Worm (Caenorhabditis elegans) whole organism, midembryonic: ENCODE data around the gene W02H3.3.

ENCODE experiments used
- flt-1 ChIP-seq: fragments of 200-800 bp; sonication (Bioruptor generic); IDR thresholded peaks from 2 replicates; pipeline ENCODE4 v1.3.6; 2022; ENCODE audit warnings: missing genetic modification characterization, missing compliant biosample characterization
- klf-2 ChIP-seq: fragments of 200-800 bp; sonication (Bioruptor generic); conservative IDR thresholded peaks from 2 replicates; pipeline ENCODE4 v1.3.6; 2022; ENCODE audit warnings: missing genetic modification reagents, missing genetic modification characterization, missing compliant biosample characterization
- med-1 ChIP-seq: sonication (generic microtip); optimal IDR thresholded peaks from 2 replicates; lab custom pipeline; 2017; ENCODE audit warnings: missing genetic modification characterization, mild to moderate bottlenecking, missing compliant biosample characterization, antibody characterized with exemption, missing genetic modification reagents; ENCODE audit not compliant: insufficient read depth
- tab-1 ChIP-seq: fragments of 200-800 bp; sonication (Bioruptor generic); IDR thresholded peaks from 2 replicates; pipeline ENCODE4 v1.3.6; 2022; ENCODE audit warnings: missing genetic modification characterization, missing compliant biosample characterization
- ztf-23 ChIP-seq: fragments of 200-800 bp; sonication (Bioruptor generic); IDR thresholded peaks from 2 replicates; pipeline ENCODE4 v1.3.6; 2022; ENCODE audit warnings: missing genetic modification reagents, missing genetic modification characterization, missing compliant biosample characterization
- ztf-29 ChIP-seq: fragments of 200-800 bp; sonication (Bioruptor generic); IDR thresholded peaks from 2 replicates; pipeline ENCODE4 v1.3.6; 2022; ENCODE audit warnings: missing genetic modification reagents, missing genetic modification characterization, missing compliant biosample characterization

- TF ChIP-seq flt-1 (no peak), ztf-29 (no peak), klf-2 (no peak), tab-1 (GFP tag; lab: Robert Waterston, UW) (no peak), med-1 (GFP tag; lab: Kevin White, UChicago) (no peak), ztf-23 (no peak)
These were observed 5.2 kb upstream of the W02H3.3 start for ce11 chrX:11103173-11103572.
